Worm (Caenorhabditis elegans): ENCODE data around the gene twk-31.

twk-31 gene

DNA sequence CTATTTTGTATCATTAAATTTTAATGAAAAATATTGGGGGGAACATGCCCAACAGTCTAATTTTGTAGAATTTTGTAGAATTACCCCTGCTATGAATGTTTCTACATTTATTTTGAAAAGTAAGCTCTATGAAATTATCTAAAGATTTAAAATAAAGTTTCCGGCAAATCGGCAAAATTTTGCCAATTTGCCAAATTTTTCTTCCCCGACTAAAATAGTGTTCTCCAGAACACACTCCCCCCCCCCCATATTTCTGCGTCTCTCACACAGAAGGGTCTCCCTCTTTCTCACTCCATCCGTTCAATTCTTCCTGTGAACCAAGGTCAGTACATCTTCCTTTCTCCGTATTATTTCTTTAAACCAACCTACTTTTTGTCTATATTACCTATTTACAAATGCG, 5.4 kb upstream of the twk-31 start, which contains the start of gene Y47D3B.4:
Gene Y47D3B.4 (plus strand): TSS at position 301 of the 400 bp plus-strand sequence.
- TF ChIP-seq elt-4 (tag; optimal IDR thresholded peaks at IDR 0.05) (no peak), Y22D7AL.16 (tag; optimal IDR thresholded peaks at IDR 0.05) (no peak), tbx-2 (tag; optimal IDR thresholded peaks at IDR 0.05) (no peak)

DNA sequence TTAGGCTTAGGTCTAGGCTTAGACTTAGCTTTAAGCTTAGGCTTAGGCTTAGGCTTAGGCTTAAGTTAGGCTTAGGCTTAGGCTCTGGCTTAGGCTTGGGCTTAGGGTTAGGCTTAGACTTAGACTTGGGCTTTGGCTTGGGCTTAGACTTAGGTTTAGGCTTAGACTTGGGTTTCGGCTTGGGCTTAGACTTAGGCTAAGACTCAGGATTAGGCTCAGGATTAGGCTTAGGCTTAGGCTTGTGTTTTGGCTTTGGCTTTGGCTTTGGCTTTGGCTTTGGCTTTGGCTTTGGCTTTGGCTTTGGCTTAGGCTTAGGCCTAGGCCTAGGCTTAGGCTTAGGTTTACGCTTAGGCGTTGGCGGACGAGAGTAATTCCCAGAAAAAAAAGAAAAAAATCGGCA, 9.1 kb downstream of the twk-31 start:
- TF ChIP-seq dve-1 (tag; optimal IDR thresholded peaks at IDR 0.05) = peak; percentile 69
- no peak for TF ChIP-seq madf-2 (tag; optimal IDR thresholded peaks at IDR 0.05)
- no peak for TF ChIP-seq ceh-34 (tag; optimal IDR thresholded peaks at IDR 0.05)
- TF ChIP-seq pros-1 (tag; optimal IDR thresholded peaks at IDR 0.05) = no peak
- no peak for TF ChIP-seq ceh-18 (tag; optimal IDR thresholded peaks at IDR 0.05)
- TF ChIP-seq lin-11 (tag; optimal IDR thresholded peaks at IDR 0.05) = no peak

DNA sequence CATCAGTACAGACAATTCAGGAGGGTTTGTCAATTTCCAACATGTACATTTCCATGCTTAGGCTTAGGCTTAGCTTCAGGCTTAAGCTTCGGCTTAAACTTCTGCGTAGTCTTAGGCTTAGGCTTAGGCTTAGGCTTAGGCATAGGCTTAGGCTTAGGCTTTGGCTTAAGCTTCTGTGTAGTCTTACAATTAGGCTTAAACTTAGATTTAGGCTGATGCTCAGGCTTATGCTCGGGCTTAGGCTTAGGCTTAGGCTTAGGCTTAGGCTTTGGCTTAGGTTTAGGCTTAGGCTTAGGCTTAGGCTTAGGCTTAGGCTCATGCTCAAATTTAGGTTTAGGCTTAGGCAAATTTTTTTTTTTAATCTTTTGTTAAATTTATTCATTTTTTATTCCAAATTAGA, 14.3 kb downstream of the twk-31 start:
- TF ChIP-seq unc-42 (tag; optimal IDR thresholded peaks at IDR 0.05) (no peak), ceh-19 (GFP tag; optimal IDR thresholded peaks at IDR 0.05) (no peak), elt-2 (tag; optimal IDR thresholded peaks at IDR 0.05) (no peak), pax-1 (tag; optimal IDR thresholded peaks at IDR 0.05) (no peak), dve-1 (tag; optimal IDR thresholded peaks at IDR 0.05) (peak; percentile 54), lin-11 (tag; optimal IDR thresholded peaks at IDR 0.05) (no peak), ceh-6 (GFP tag; optimal IDR thresholded peaks at IDR 0.05) (no peak), ceh-45 (GFP tag; IDR thresholded peaks at IDR 0.05) (no peak)

DNA sequence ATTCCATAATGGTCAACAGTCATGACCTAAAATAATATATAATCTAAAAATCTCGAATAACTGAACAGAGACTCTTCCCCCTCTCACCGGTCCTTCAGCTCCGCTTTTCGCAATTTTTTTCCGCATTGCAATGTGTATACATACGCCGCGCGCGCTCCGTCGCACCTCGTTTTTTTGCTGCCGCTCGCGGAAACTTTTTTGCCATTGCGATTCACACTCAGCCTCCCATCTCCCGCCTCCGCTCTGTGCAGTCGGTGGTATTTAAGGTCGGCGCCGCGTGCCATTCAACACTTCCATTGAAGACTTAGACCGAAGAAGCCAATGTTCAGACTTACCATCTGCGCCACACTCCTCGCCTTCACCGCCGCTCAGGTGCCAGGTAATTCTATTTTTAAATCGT, 16.4 kb downstream of the twk-31 start, which contains the start of gene idpc-1:
Gene idpc-1 (plus strand): TSS at position 301 of the 400 bp plus-strand sequence.
- TF ChIP-seq ceh-30 (tag; optimal IDR thresholded peaks at IDR 0.05) (no peak), lim-6 (tag; optimal IDR thresholded peaks at IDR 0.05) (no peak), lin-11 (tag; optimal IDR thresholded peaks at IDR 0.05) (no peak), pqm-1 (tag; optimal IDR thresholded peaks at IDR 0.05) (no peak), rnt-1 (tag; optimal IDR thresholded peaks at IDR 0.05) (no peak), sdc-2 (tag; optimal IDR thresholded peaks at IDR 0.05) (no peak), ceh-22 (tag; optimal IDR thresholded peaks at IDR 0.05) (no peak)

DNA sequence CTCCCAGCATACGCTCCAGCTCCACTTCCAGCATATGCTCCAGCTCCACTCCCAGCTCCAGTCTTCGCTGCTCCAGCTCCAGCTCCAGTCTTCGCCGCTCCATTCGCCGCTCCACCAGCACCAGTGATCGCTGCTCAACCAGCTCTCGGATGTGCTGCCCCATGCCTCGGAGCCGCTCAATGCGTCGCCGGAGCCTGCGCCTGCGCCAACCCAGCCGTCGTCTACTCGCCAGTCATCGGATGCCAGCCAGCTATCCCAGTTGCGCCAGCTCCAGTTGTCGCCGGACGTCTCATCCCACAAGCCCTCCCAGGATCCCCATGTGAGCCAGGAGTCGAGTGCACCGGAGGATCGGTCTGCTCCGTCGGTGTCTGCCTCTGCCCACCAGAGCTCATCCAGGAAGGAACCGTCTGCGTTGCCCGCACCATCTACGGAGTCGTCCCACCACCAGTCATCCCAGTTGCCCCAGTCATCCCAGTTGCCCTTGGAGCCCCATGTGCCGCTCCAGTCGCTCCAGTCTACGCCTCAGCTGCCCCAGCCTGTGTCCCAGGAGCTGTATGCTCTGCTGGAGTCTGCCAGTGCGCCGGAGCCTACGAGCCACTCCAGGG, 17.2 kb downstream of the twk-31 start:
- TF ChIP-seq F13H6.1 (tag; optimal IDR thresholded peaks at IDR 0.05) (peak; percentile 11), ceh-22 (tag; optimal IDR thresholded peaks at IDR 0.05) (no peak), ceh-9 (tag; optimal IDR thresholded peaks at IDR 0.05) (peak; percentile 36), unc-55 (GFP tag; optimal IDR thresholded peaks at IDR 0.05) (no peak), che-1 (tag; optimal IDR thresholded peaks at IDR 0.05) (no peak), ceh-19 (GFP tag; optimal IDR thresholded peaks at IDR 0.05) (no peak), fkh-6 (tag; optimal IDR thresholded peaks at IDR 0.05) (no peak), rnt-1 (tag; optimal IDR thresholded peaks at IDR 0.05) (no peak), nfya-1 (tag; optimal IDR thresholded peaks at IDR 0.05) (no peak), sox-2 (GFP tag; IDR thresholded peaks at IDR 0.05) (no peak), ceh-18 (tag; optimal IDR thresholded peaks at IDR 0.05) (no peak), ztf-16 (tag; optimal IDR thresholded peaks at IDR 0.05) (no peak), odd-2 (tag; optimal IDR thresholded peaks at IDR 0.05) (no peak), C08G9.2 (tag; optimal IDR thresholded peaks at IDR 0.05) (peak; percentile 8), nhr-11 (tag; optimal IDR thresholded peaks at IDR 0.05) (no peak), unc-86 (tag; optimal IDR thresholded peaks at IDR 0.05) (no peak), tbx-7 (tag; optimal IDR thresholded peaks at IDR 0.05) (no peak), lim-6 (tag; optimal IDR thresholded peaks at IDR 0.05) (no peak), fax-1 (tag; optimal IDR thresholded peaks at IDR 0.05) (no peak), hlh-30 (tag; optimal IDR thresholded peaks at IDR 0.05; ENCODE audit: insufficient read depth) (no peak), eyg-1 (tag; optimal IDR thresholded peaks at IDR 0.05) (no peak), ceh-6 (GFP tag; optimal IDR thresholded peaks at IDR 0.05) (peak; percentile 35), fkh-10 (GFP tag; optimal IDR thresholded peaks at IDR 0.05) (no peak), lin-11 (tag; optimal IDR thresholded peaks at IDR 0.05) (no peak), unc-3 (GFP tag; conservative IDR thresholded peaks at IDR 0.05) (no peak), unc-3 (tag; optimal IDR thresholded peaks at IDR 0.05) (no peak)
